Fruit fly (Drosophila melanogaster) whole organism, embryonic: Measurements from ENCODE around the gene Cp36.

Source experiments
- Atf-2 ChIP-seq: fragments of 200-800 bp; sonication (Bioruptor generic); optimal IDR thresholded peaks from 2 replicates; lab custom pipeline; 2016; ENCODE audit warnings: missing biosample characterization, missing genetic modification characterization
- CG10147 ChIP-seq: fragments of 200-800 bp; sonication (Bioruptor generic); optimal IDR thresholded peaks from 2 replicates; lab custom pipeline; 2019; ENCODE audit warnings: missing biosample characterization, mild to moderate bottlenecking, missing genetic modification characterization, moderate library complexity
- CG10321 ChIP-seq: fragments of 200-800 bp; sonication (Bioruptor generic); IDR thresholded peaks from 2 replicates; pipeline ENCODE4 v1.3.6; 2022; ENCODE audit warnings: missing biosample characterization, missing genetic modification characterization
- CG11456 ChIP-seq: fragments of 200-800 bp; sonication (Bioruptor generic); IDR thresholded peaks from 3 replicates; pipeline ENCODE4 v1.3.6; 2022; ENCODE audit warnings: missing biosample characterization, missing genetic modification characterization
- CG12071 ChIP-seq: fragments of 200-800 bp; sonication (Bioruptor generic); optimal IDR thresholded peaks from 3 replicates; lab custom pipeline; 2018; ENCODE audit warnings: missing biosample characterization, mild to moderate bottlenecking, missing genetic modification characterization
- CG13894 ChIP-seq: fragments of 200-800 bp; sonication (Bioruptor generic); optimal IDR thresholded peaks from 3 replicates; lab custom pipeline; 2018; ENCODE audit warnings: missing biosample characterization, mild to moderate bottlenecking, missing genetic modification characterization, moderate library complexity
- CG16863 ChIP-seq: fragments of 200-800 bp; sonication (Bioruptor generic); optimal IDR thresholded peaks from 3 replicates; lab custom pipeline; 2016; ENCODE audit warnings: missing biosample characterization, missing genetic modification characterization
- CG17829 ChIP-seq: fragments of 200-800 bp; optimal IDR thresholded peaks from 2 replicates; lab custom pipeline; 2019; ENCODE audit warnings: missing biosample characterization, mild to moderate bottlenecking, missing genetic modification characterization, moderate library complexity
- CG1792 ChIP-seq: fragments of 200-800 bp; sonication (Bioruptor generic); optimal IDR thresholded peaks from 2 replicates; lab custom pipeline; 2016; ENCODE audit warnings: missing biosample characterization, missing genetic modification characterization
- CG2889 ChIP-seq: fragments of 200-800 bp; sonication (Bioruptor generic); IDR thresholded peaks from 3 replicates; pipeline ENCODE4 v1.3.6; 2022; ENCODE audit warnings: missing biosample characterization, missing genetic modification characterization
- CG31365 ChIP-seq: fragments of 200-800 bp; sonication (Bioruptor generic); optimal IDR thresholded peaks from 2 replicates; lab custom pipeline; 2018; ENCODE audit warnings: missing biosample characterization, mild to moderate bottlenecking, missing genetic modification characterization
- CG4282 ChIP-seq: fragments of 200-800 bp; sonication (Bioruptor generic); optimal IDR thresholded peaks from 2 replicates; lab custom pipeline; 2016; ENCODE audit warnings: missing biosample characterization, missing genetic modification characterization
- CG4617 ChIP-seq: fragments of 200-800 bp; sonication (Bioruptor generic); optimal IDR thresholded peaks from 3 replicates; lab custom pipeline; 2016; ENCODE audit warnings: missing biosample characterization, missing genetic modification characterization, borderline replicate concordance
- CG5180 ChIP-seq: fragments of 200-800 bp; sonication (Bioruptor generic); optimal IDR thresholded peaks from 3 replicates; lab custom pipeline; 2017; ENCODE audit warnings: missing biosample characterization, missing genetic modification characterization, mild to moderate bottlenecking, moderate library complexity, missing genetic modification reagents
- CG5953 ChIP-seq: fragments of 200-800 bp; sonication (Bioruptor generic); IDR thresholded peaks from 2 replicates; pipeline ENCODE4 v1.3.6; 2022; ENCODE audit warnings: missing biosample characterization, missing genetic modification characterization
- CG7963 ChIP-seq: fragments of 200-800 bp; sonication (Bioruptor generic); IDR thresholded peaks from 3 replicates; pipeline ENCODE4 v1.3.6; 2022; ENCODE audit warnings: missing biosample characterization, missing genetic modification characterization; ENCODE audit not compliant: partially characterized antibody
- Camta ChIP-seq: fragments of 200-800 bp; sonication (Bioruptor generic); optimal IDR thresholded peaks from 2 replicates; lab custom pipeline; 2016; ENCODE audit warnings: missing biosample characterization, missing genetic modification characterization
- D19A ChIP-seq: fragments of 200-800 bp; optimal IDR thresholded peaks from 3 replicates; lab custom pipeline; 2019; ENCODE audit warnings: missing biosample characterization, mild to moderate bottlenecking, missing genetic modification characterization, moderate library complexity
- Dek ChIP-seq: fragments of 200-800 bp; sonication (Bioruptor generic); optimal IDR thresholded peaks from 3 replicates; lab custom pipeline; 2019; ENCODE audit warnings: missing biosample characterization, mild to moderate bottlenecking, missing genetic modification characterization, moderate library complexity
- Lpt ChIP-seq: fragments of >200 bp; optimal IDR thresholded peaks from 2 replicates; lab custom pipeline; 2018; ENCODE audit warnings: missing biosample characterization, missing genetic modification characterization
- MTF-1 ChIP-seq: fragments of 200-800 bp; sonication (Bioruptor generic); optimal IDR thresholded peaks from 2 replicates; lab custom pipeline; 2018; ENCODE audit warnings: missing biosample characterization, mild to moderate bottlenecking, missing genetic modification characterization, borderline replicate concordance
- Mad ChIP-seq: fragments of 200-800 bp; sonication (Bioruptor generic); optimal IDR thresholded peaks from 2 replicates; lab custom pipeline; 2016; ENCODE audit warnings: missing biosample characterization, missing genetic modification characterization
- Pdp1 ChIP-seq, 2 experiments: fragments of 200-800 bp; sonication (Bioruptor generic); optimal IDR thresholded peaks; 3 replicates each; lab custom pipeline; 2016; ENCODE audit warnings: missing biosample characterization in 2 of 2, missing genetic modification characterization in 2 of 2, mild to moderate bottlenecking in 1 of 2, moderate library complexity in 1 of 2
- bcd ChIP-seq: fragments of 200-800 bp; sonication (Bioruptor generic); optimal IDR thresholded peaks from 2 replicates; lab custom pipeline; 2017; ENCODE audit warnings: missing biosample characterization, mild to moderate bottlenecking, missing genetic modification characterization
- br ChIP-seq: fragments of >200 bp; optimal IDR thresholded peaks from 2 replicates; lab custom pipeline; 2017
- cad ChIP-seq: fragments of >200 bp; optimal IDR thresholded peaks from 2 replicates; lab custom pipeline; 2017; ENCODE audit warnings: missing biosample characterization, missing genetic modification characterization
- chinmo ChIP-seq: fragments of 200-800 bp; sonication (Bioruptor generic); IDR thresholded peaks from 4 replicates; pipeline ENCODE4 v1.3.6; 2022; ENCODE audit warnings: missing biosample characterization, missing genetic modification characterization; ENCODE audit not compliant: partially characterized antibody
- chm ChIP-seq: fragments of 200-800 bp; sonication (Bioruptor generic); IDR thresholded peaks from 2 replicates; pipeline ENCODE4 v1.3.6; 2022; ENCODE audit warnings: missing biosample characterization, missing genetic modification characterization
- ci ChIP-seq: fragments of 200-800 bp; sonication (Bioruptor generic); IDR thresholded peaks from 3 replicates; pipeline ENCODE4 v1.3.6; 2022; ENCODE audit warnings: missing biosample characterization, missing genetic modification characterization
- crc ChIP-seq: fragments of 200-800 bp; sonication (Bioruptor generic); optimal IDR thresholded peaks from 2 replicates; lab custom pipeline; 2016; ENCODE audit warnings: missing biosample characterization, missing genetic modification characterization
- cwo ChIP-seq: fragments of 200-800 bp; sonication (Bioruptor generic); optimal IDR thresholded peaks from 3 replicates; lab custom pipeline; 2017; ENCODE audit warnings: missing biosample characterization, missing genetic modification characterization, mild to moderate bottlenecking, moderate library complexity, missing genetic modification reagents
- ems ChIP-seq: fragments of 200-800 bp; sonication (Bioruptor generic); optimal IDR thresholded peaks from 3 replicates; lab custom pipeline; 2016; ENCODE audit warnings: missing biosample characterization, missing genetic modification characterization
- eve ChIP-seq, 2 experiments: fragments of >200 bp; optimal IDR thresholded peaks; 2 replicates each; lab custom pipeline; 2017; ENCODE audit warnings: missing biosample characterization in 2 of 2, missing genetic modification characterization in 2 of 2
- gt ChIP-seq: fragments of 200-800 bp; sonication (Bioruptor generic); IDR thresholded peaks from 2 replicates; pipeline ENCODE4 v1.3.6; 2022; ENCODE audit warnings: missing biosample characterization, missing genetic modification characterization
- her ChIP-seq: fragments of 200-800 bp; sonication (Bioruptor generic); optimal IDR thresholded peaks from 2 replicates; lab custom pipeline; 2016; ENCODE audit warnings: missing biosample characterization, missing genetic modification characterization
- inv ChIP-seq: fragments of 200-800 bp; sonication (Bioruptor generic); IDR thresholded peaks from 2 replicates; pipeline ENCODE4 v1.3.6; 2022; ENCODE audit warnings: missing biosample characterization, missing genetic modification characterization; ENCODE audit not compliant: partially characterized antibody
- jumu ChIP-seq: fragments of 200-800 bp; sonication (Bioruptor generic); optimal IDR thresholded peaks from 3 replicates; lab custom pipeline; 2016; ENCODE audit warnings: missing biosample characterization, missing genetic modification characterization
- klu ChIP-seq: fragments of 200-800 bp; sonication (Bioruptor generic); IDR thresholded peaks from 2 replicates; pipeline ENCODE4 v1.3.6; 2022; ENCODE audit warnings: missing biosample characterization, missing genetic modification characterization
- lab ChIP-seq: fragments of 200-800 bp; sonication (Bioruptor generic); optimal IDR thresholded peaks from 3 replicates; lab custom pipeline; 2017; ENCODE audit warnings: missing biosample characterization, missing genetic modification characterization, mild to moderate bottlenecking, moderate library complexity, missing genetic modification reagents
- nau ChIP-seq: fragments of 200-800 bp; sonication (Bioruptor generic); optimal IDR thresholded peaks from 3 replicates; lab custom pipeline; 2017; ENCODE audit warnings: missing biosample characterization, mild to moderate bottlenecking, missing genetic modification characterization, missing genetic modification reagents
- nerfin-1 ChIP-seq: fragments of 200-800 bp; sonication (Bioruptor generic); optimal IDR thresholded peaks from 3 replicates; lab custom pipeline; 2019; ENCODE audit warnings: missing biosample characterization, mild to moderate bottlenecking, missing genetic modification characterization, moderate library complexity
- nerfin-2 ChIP-seq: fragments of 200-800 bp; sonication (Bioruptor generic); IDR thresholded peaks from 2 replicates; pipeline ENCODE4 v1.3.6; 2022; ENCODE audit warnings: missing biosample characterization, missing genetic modification characterization; ENCODE audit not compliant: partially characterized antibody
- p53 ChIP-seq: fragments of 200-800 bp; sonication (Bioruptor generic); optimal IDR thresholded peaks from 2 replicates; lab custom pipeline; 2016; ENCODE audit warnings: missing biosample characterization, missing genetic modification characterization
- psq ChIP-seq: fragments of 200-800 bp; sonication (Bioruptor generic); optimal IDR thresholded peaks from 2 replicates; lab custom pipeline; 2017; ENCODE audit warnings: missing biosample characterization, missing genetic modification characterization
- sima ChIP-seq: fragments of 200-800 bp; sonication (Bioruptor generic); optimal IDR thresholded peaks from 2 replicates; lab custom pipeline; 2016; ENCODE audit warnings: missing biosample characterization, missing genetic modification characterization
- stwl ChIP-seq: fragments of 200-800 bp; sonication (Bioruptor generic); optimal IDR thresholded peaks from 3 replicates; lab custom pipeline; 2018; ENCODE audit warnings: missing biosample characterization, mild to moderate bottlenecking, missing genetic modification characterization, moderate library complexity
- tio ChIP-seq: fragments of 200-800 bp; sonication (Bioruptor generic); optimal IDR thresholded peaks from 2 replicates; lab custom pipeline; 2017; ENCODE audit warnings: missing biosample characterization, missing genetic modification characterization, inconsistent platforms
- zfh1 ChIP-seq: fragments of 200-800 bp; sonication (Bioruptor generic); IDR thresholded peaks from 3 replicates; pipeline ENCODE4 v1.3.6; 2022; ENCODE audit warnings: missing biosample characterization, missing genetic modification characterization

Gene Cp36

dm6 chrX:8490291-8490975 is 11.3 kb downstream of the Cp36 start (continued):
- TF ChIP-seq CG10147 = no peak
- TF ChIP-seq cad (GFP tag; lab: Kevin White, UChicago) = no peak
- no peak for TF ChIP-seq chinmo (GFP tag; lab: Robert Waterston, UW)
- no peak for TF ChIP-seq CG12071 (GFP tag; lab: Kevin White, UChicago)
- TF ChIP-seq nerfin-1 = peak; percentile 1
- no peak for TF ChIP-seq psq (GFP tag; lab: Kevin White, UChicago)
- no peak for TF ChIP-seq CG1792 (GFP tag; lab: Kevin White, UChicago)
- no peak for TF ChIP-seq stwl (tag; lab: Kevin White, UChicago)
- no peak for TF ChIP-seq tio (GFP tag; lab: Kevin White, UChicago)
- TF ChIP-seq eve (GFP tag; optimal IDR thresholded peaks at IDR 0.05; lab: Kevin White, UChicago) = peak in 1 of 2 experiments; percentile 57
- no peak for TF ChIP-seq sima (GFP tag; lab: Kevin White, UChicago)
- no peak for TF ChIP-seq ci
- TF ChIP-seq CG5180 (GFP tag; lab: Kevin White, UChicago) = no peak
- TF ChIP-seq crc = no peak
- no peak for TF ChIP-seq MTF-1 (GFP tag; lab: Kevin White, UChicago)
- TF ChIP-seq CG5953 = no peak
- no peak for TF ChIP-seq Atf-2 (GFP tag; lab: Kevin White, UChicago)
- no peak for TF ChIP-seq nau
- TF ChIP-seq klu (GFP tag; lab: Robert Waterston, UW) = no peak
- TF ChIP-seq CG2889 = no peak
- TF ChIP-seq CG4282 = no peak
- TF ChIP-seq CG10321 (GFP tag; lab: Robert Waterston, UW) = 0 out of 2 replicates have a peak, but pooled peaks have one; percentile 37
- TF ChIP-seq CG17829 (tag; lab: Kevin White, UChicago) = no peak
- no peak for TF ChIP-seq bcd (GFP tag; lab: Kevin White, UChicago)
- no peak for TF ChIP-seq gt
- TF ChIP-seq p53 (GFP tag; lab: Kevin White, UChicago) = no peak
- no peak for TF ChIP-seq her (GFP tag; lab: Kevin White, UChicago)
- TF ChIP-seq D19A = no peak
- no peak for TF ChIP-seq CG11456 (GFP tag; lab: Robert Waterston, UW)
- TF ChIP-seq lab (GFP tag; lab: Kevin White, UChicago) = no peak
- no peak for TF ChIP-seq ems (GFP tag; lab: Kevin White, UChicago)
- no peak for TF ChIP-seq CG4617 (GFP tag; lab: Kevin White, UChicago)
- no peak for TF ChIP-seq Camta (GFP tag; lab: Kevin White, UChicago)
- no peak for TF ChIP-seq inv (GFP tag; lab: Robert Waterston, UW)
- TF ChIP-seq Dek (tag; lab: Kevin White, UChicago) = no peak
- TF ChIP-seq CG13894 = no peak
- no peak for TF ChIP-seq Lpt
- no peak for TF ChIP-seq zfh1
- peak in 1 of 2 experiments; percentile 51 for TF ChIP-seq Pdp1 (GFP tag; optimal IDR thresholded peaks at IDR 0.05; lab: Kevin White, UChicago)
- no peak for TF ChIP-seq CG16863 (GFP tag; lab: Kevin White, UChicago)
- TF ChIP-seq CG7963 (GFP tag; lab: Robert Waterston, UW) = no peak
- TF ChIP-seq Mad = no peak
- TF ChIP-seq br (lab: Kevin White, UChicago) = no peak
- TF ChIP-seq nerfin-2 (GFP tag; lab: Robert Waterston, UW) = no peak
- no peak for TF ChIP-seq jumu
- no peak for TF ChIP-seq chm (GFP tag; lab: Robert Waterston, UW)
- peak; percentile 77 for TF ChIP-seq cwo (GFP tag; lab: Kevin White, UChicago)
- TF ChIP-seq CG31365 (tag; lab: Kevin White, UChicago) = no peak
